Fruit fly (Drosophila melanogaster) whole organism, prepupa: Measurements from ENCODE around the gene CG8001.

Experiments used
- CG15336 ChIP-seq: fragments of 200-800 bp; sonication (Bioruptor generic); IDR thresholded peaks from 2 replicates; pipeline ENCODE4 v1.3.6; 2022; ENCODE audit warnings: missing biosample characterization, missing genetic modification characterization
- CG4318 ChIP-seq: fragments of 200-800 bp; sonication (Bioruptor generic); optimal IDR thresholded peaks from 3 replicates; lab custom pipeline; 2017; ENCODE audit warnings: missing biosample characterization, mild to moderate bottlenecking, missing genetic modification characterization
- Eip93F ChIP-seq: fragments of 200-800 bp; sonication (Bioruptor generic); optimal IDR thresholded peaks from 2 replicates; lab custom pipeline; 2016; ENCODE audit warnings: missing biosample characterization, mild to moderate bottlenecking, missing genetic modification characterization
- Hr38 ChIP-seq: sonication (Bioruptor generic); optimal IDR thresholded peaks from 2 replicates; lab custom pipeline; 2016; ENCODE audit warnings: missing biosample characterization, missing genetic modification characterization
- OdsH ChIP-seq: fragments of 200-800 bp; sonication (Bioruptor generic); optimal IDR thresholded peaks from 3 replicates; lab custom pipeline; 2016; ENCODE audit warnings: missing biosample characterization, missing genetic modification characterization
- eg ChIP-seq: fragments of 200-800 bp; sonication (Bioruptor generic); IDR thresholded peaks from 3 replicates; pipeline ENCODE4 v1.3.6; 2022; ENCODE audit warnings: missing biosample characterization, missing genetic modification characterization
- topi ChIP-seq: fragments of 200-800 bp; sonication (Bioruptor generic); optimal IDR thresholded peaks from 3 replicates; lab custom pipeline; 2016; ENCODE audit warnings: missing biosample characterization, missing genetic modification characterization

- TF ChIP-seq CG4318 (no peak), topi (GFP tag; lab: Kevin White, UChicago) (no peak), OdsH (GFP tag; lab: Kevin White, UChicago) (no peak), eg (GFP tag; lab: Robert Waterston, UW) (no peak), Hr38 (GFP tag; lab: Kevin White, UChicago) (no peak), Eip93F (no peak), CG15336 (GFP tag; lab: Robert Waterston, UW) (no peak)
These were observed 33.4 kb downstream of the CG8001 start for dm6 chr3L:1789339-1789738.
